Worm (Caenorhabditis elegans) whole organism, late embryonic: Measurements from ENCODE around the gene che-10.

ENCODE experiments used
- T23F11.4 ChIP-seq: fragments of 200-800 bp; sonication (Bioruptor generic); optimal IDR thresholded peaks from 2 replicates; lab custom pipeline; 2018; ENCODE audit warnings: mild to moderate bottlenecking, missing genetic modification characterization, missing compliant biosample characterization
- Y22D7AL.16 ChIP-seq: sonication (generic microtip); optimal IDR thresholded peaks from 2 replicates; lab custom pipeline; 2016; ENCODE audit warnings: missing genetic modification characterization, missing compliant biosample characterization
- ceh-19 ChIP-seq: fragments of 200-800 bp; sonication (Bioruptor generic); optimal IDR thresholded peaks from 2 replicates; lab custom pipeline; 2018; ENCODE audit warnings: mild to moderate bottlenecking, missing genetic modification characterization, missing compliant biosample characterization
- ceh-22 ChIP-seq: sonication (generic microtip); optimal IDR thresholded peaks from 2 replicates; lab custom pipeline; 2017; ENCODE audit warnings: missing biosample characterization, missing genetic modification characterization
- ceh-30 ChIP-seq: fragments of 150-350 bp; optimal IDR thresholded peaks from 2 replicates; lab custom pipeline; 2014; ENCODE audit warnings: missing biosample characterization, missing genetic modification characterization
- ceh-34 ChIP-seq: sonication (generic microtip); optimal IDR thresholded peaks from 2 replicates; lab custom pipeline; 2016; ENCODE audit warnings: mild to moderate bottlenecking, missing genetic modification characterization, missing compliant biosample characterization
- ceh-45 ChIP-seq: fragments of 200-800 bp; sonication (Bioruptor generic); IDR thresholded peaks from 2 replicates; pipeline ENCODE4 v1.3.6; 2022; ENCODE audit warnings: missing genetic modification reagents, missing genetic modification characterization, missing compliant biosample characterization
- che-1 ChIP-seq: sonication (generic microtip); optimal IDR thresholded peaks from 2 replicates; lab custom pipeline; 2016; ENCODE audit warnings: mild to moderate bottlenecking, missing genetic modification characterization, missing compliant biosample characterization
- ets-4 ChIP-seq: sonication (generic microtip); optimal IDR thresholded peaks from 2 replicates; lab custom pipeline; 2016; ENCODE audit warnings: missing genetic modification characterization, missing compliant biosample characterization
- fax-1 ChIP-seq: sonication (generic microtip); optimal IDR thresholded peaks from 2 replicates; lab custom pipeline; 2016; ENCODE audit warnings: missing genotype, missing genetic modification characterization, missing compliant biosample characterization
- hlh-13 ChIP-seq: fragments of 200-800 bp; sonication (Bioruptor generic); optimal IDR thresholded peaks from 2 replicates; lab custom pipeline; 2018; ENCODE audit warnings: mild to moderate bottlenecking, missing genetic modification characterization, missing compliant biosample characterization
- hlh-30 ChIP-seq: sonication (generic microtip); optimal IDR thresholded peaks from 2 replicates; lab custom pipeline; 2017; ENCODE audit warnings: antibody characterized with exemption, missing genetic modification characterization, missing compliant biosample characterization; ENCODE audit not compliant: insufficient read depth
- nfya-1 ChIP-seq: sonication (generic microtip); optimal IDR thresholded peaks from 2 replicates; lab custom pipeline; 2017; ENCODE audit warnings: missing genetic modification characterization, mild to moderate bottlenecking, missing compliant biosample characterization, antibody characterized with exemption, moderate library complexity
- pat-9 ChIP-seq: fragments of 200-800 bp; sonication (Bioruptor generic); optimal IDR thresholded peaks from 2 replicates; lab custom pipeline; 2018; ENCODE audit warnings: mild to moderate bottlenecking, missing genetic modification characterization, moderate library complexity, missing compliant biosample characterization
- pha-2 ChIP-seq: sonication (generic microtip); optimal IDR thresholded peaks from 2 replicates; lab custom pipeline; 2017; ENCODE audit warnings: mild to moderate bottlenecking, missing genetic modification characterization, missing compliant biosample characterization
- pqm-1 ChIP-seq: sonication (generic microtip); optimal IDR thresholded peaks from 2 replicates; lab custom pipeline; 2016; ENCODE audit warnings: missing genetic modification characterization, missing compliant biosample characterization
- tbx-2 ChIP-seq: sonication (generic microtip); optimal IDR thresholded peaks from 2 replicates; lab custom pipeline; 2016; ENCODE audit warnings: missing genetic modification characterization, missing compliant biosample characterization
- unc-3 ChIP-seq, 2 experiments: fragments of 200-800 bp in 1 of 2; sonication (Bioruptor generic) in 1 of 2; sonication (generic microtip) in 1 of 2; conservative IDR thresholded peaks in 1 of 2; optimal IDR thresholded peaks in 1 of 2; 2 replicates each; pipeline versions ENCODE4 v1.3.6 to Lab custom; 2016 to 2022; ENCODE audit warnings: missing compliant biosample characterization in 2 of 2, missing genetic modification characterization in 2 of 2, missing genetic modification reagents in 1 of 2
- unc-42 ChIP-seq: sonication (generic microtip); optimal IDR thresholded peaks from 2 replicates; lab custom pipeline; 2016; ENCODE audit warnings: missing genotype, missing genetic modification characterization, missing compliant biosample characterization
- unc-55 ChIP-seq: sonication (generic microtip); optimal IDR thresholded peaks from 2 replicates; lab custom pipeline; 2017; ENCODE audit warnings: missing biosample characterization, missing genetic modification reagents, missing genetic modification characterization
- ztf-16 ChIP-seq: sonication (generic microtip); optimal IDR thresholded peaks from 2 replicates; lab custom pipeline; 2017; ENCODE audit warnings: missing genetic modification characterization, missing compliant biosample characterization

che-10 gene

ce11 chrII:4581090-4581489 is 57.1 kb downstream of the che-10 start:
- TF ChIP-seq Y22D7AL.16 (tag; lab: Kevin White, UChicago): no peak
- TF ChIP-seq unc-55 (GFP tag; lab: Kevin White, UChicago): peak; percentile 30

ce11 chrII:4579920-4580474 is 58.1 kb downstream of the che-10 start:
- TF ChIP-seq tbx-2 (peak; percentile 32), ceh-22 (peak; percentile 42), nfya-1 (tag; lab: Kevin White, UChicago) (peak; percentile 4), T23F11.4 (GFP tag; lab: Kevin White, UChicago) (no peak)
- TF ChIP-seq, all 69 proteins: peak for 3

ce11 chrII:4579375-4579774 is 58.8 kb downstream of the che-10 start:
- peak; percentile 63 for TF ChIP-seq unc-3 (GFP tag; conservative IDR thresholded peaks at IDR 0.05; lab: Robert Waterston, UW)
- TF ChIP-seq unc-3 (tag; optimal IDR thresholded peaks at IDR 0.05; lab: Kevin White, UChicago): no peak
- no peak for TF ChIP-seq hlh-30 (tag; lab: Kevin White, UChicago)
- TF ChIP-seq pat-9: no peak
- no peak for TF ChIP-seq fax-1
- peak; percentile 62 for TF ChIP-seq unc-42 (tag; lab: Kevin White, UChicago)
- TF ChIP-seq hlh-13 (GFP tag; lab: Kevin White, UChicago): no peak
- TF ChIP-seq ceh-45 (GFP tag; lab: Robert Waterston, UW): no peak
- TF ChIP-seq ceh-30: no peak
- TF ChIP-seq pqm-1 (tag; lab: Kevin White, UChicago): no peak
- TF ChIP-seq ztf-16: no peak
- TF ChIP-seq ceh-19 (GFP tag; lab: Kevin White, UChicago): no peak
- TF ChIP-seq ceh-34: no peak
- TF ChIP-seq ets-4 (tag; lab: Kevin White, UChicago): no peak
- no peak for TF ChIP-seq che-1
- TF ChIP-seq pha-2: no peak
- TF ChIP-seq unc-55 (GFP tag; lab: Kevin White, UChicago): peak; percentile 37
